Comparison of ENCODE assay signal across 2 fruit fly cellular contexts in genomic region chr3R:31565738-31566137, dm6.
TF ChIP-seq lines count a peak whose summit lies in the region.

No protein-coding gene starts in this region.

- no peak for TF ChIP-seq CTCF in whole organism, embryonic (GFP tag; optimal IDR thresholded peaks at IDR 0.05; lab: Kevin White, UChicago)

TF ChIP-seq in whole organism, embryonic, 481 proteins besides CTCF, POLR2A, EP300 and RAD21:
- TF ChIP-seq sens (GFP tag; lab: Kevin White, UChicago), result peak; percentile 55
- peak; percentile 62 for TF ChIP-seq Ets65A (GFP tag; lab: Kevin White, UChicago)
- TF ChIP-seq mam (GFP tag; optimal IDR thresholded peaks at IDR 0.05; lab: Kevin White, UChicago), result no peak

TF ChIP-seq in whole organism, prepupa, 60 proteins besides CTCF, POLR2A, EP300 and RAD21:
- TF ChIP-seq CG6163 (GFP tag; IDR thresholded peaks at IDR 0.05; lab: Robert Waterston, UW) (no peak), CG8319 (GFP tag; optimal IDR thresholded peaks at IDR 0.05; lab: Kevin White, UChicago) (no peak), CG1621 (tag; optimal IDR thresholded peaks at IDR 0.05; lab: Kevin White, UChicago) (no peak), Eip78C (GFP tag; lab: Kevin White, UChicago) (peak; percentile 7), cyc (GFP tag; optimal IDR thresholded peaks at IDR 0.05; lab: Kevin White, UChicago) (no peak)
